Worm (Caenorhabditis elegans) whole organism, midembryonic: Measurements from ENCODE around the gene C25G6.4.

Experiments
- T22C8.4 ChIP-seq: fragments of 200-800 bp; sonication (Bioruptor generic); IDR thresholded peaks from 2 replicates; pipeline ENCODE4 v1.3.6; 2022; ENCODE audit warnings: missing genetic modification characterization, missing compliant biosample characterization
- cog-1 ChIP-seq: sonication (generic microtip); optimal IDR thresholded peaks from 2 replicates; lab custom pipeline; 2016; ENCODE audit warnings: missing genetic modification characterization, missing compliant biosample characterization
- med-1 ChIP-seq: sonication (generic microtip); optimal IDR thresholded peaks from 2 replicates; lab custom pipeline; 2017; ENCODE audit warnings: missing genetic modification characterization, mild to moderate bottlenecking, missing compliant biosample characterization, antibody characterized with exemption, missing genetic modification reagents; ENCODE audit not compliant: insufficient read depth
- ztf-23 ChIP-seq: fragments of 200-800 bp; sonication (Bioruptor generic); IDR thresholded peaks from 2 replicates; pipeline ENCODE4 v1.3.6; 2022; ENCODE audit warnings: missing genetic modification reagents, missing genetic modification characterization, missing compliant biosample characterization
- ztf-29 ChIP-seq: fragments of 200-800 bp; sonication (Bioruptor generic); IDR thresholded peaks from 2 replicates; pipeline ENCODE4 v1.3.6; 2022; ENCODE audit warnings: missing genetic modification reagents, missing genetic modification characterization, missing compliant biosample characterization

DNA sequence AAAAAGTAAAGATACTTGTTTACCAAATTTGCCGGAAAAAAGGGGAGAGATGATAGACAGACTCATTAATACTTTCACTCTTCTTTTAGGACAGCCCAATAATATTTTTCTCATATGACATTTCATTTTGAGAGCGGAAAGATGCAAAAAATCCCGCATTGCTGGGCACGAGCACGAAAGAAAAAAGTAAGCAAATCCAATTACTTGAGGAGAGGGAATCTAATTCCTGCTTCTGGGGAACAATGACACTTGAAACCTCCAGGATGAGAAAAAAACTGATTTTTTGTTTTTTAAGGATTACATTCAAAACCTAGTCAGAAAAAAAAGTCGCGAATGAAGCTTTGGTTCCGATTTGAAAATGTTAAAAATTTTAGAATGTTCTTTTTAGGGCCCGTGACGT, 32.8 kb downstream of the C25G6.4 start:
- TF ChIP-seq med-1 (GFP tag; lab: Kevin White, UChicago) (no peak), ztf-29 (no peak), ztf-23 (GFP tag; lab: Robert Waterston, UW) (no peak), cog-1 (no peak), T22C8.4 (GFP tag; lab: Robert Waterston, UW) (no peak)
